Worm (Caenorhabditis elegans) whole organism, young adult: ENCODE data around the gene K02E2.6.

Source experiments
- B0261.1 ChIP-seq: sonication (generic microtip); optimal IDR thresholded peaks from 2 replicates; lab custom pipeline; 2016; ENCODE audit warnings: mild to moderate bottlenecking, missing genetic modification characterization, moderate library complexity, missing compliant biosample characterization
- B0336.3 ChIP-seq: fragments of 200-800 bp; sonication (Bioruptor generic); IDR thresholded peaks from 2 replicates; pipeline ENCODE4 v1.3.6; 2022; ENCODE audit warnings: missing genetic modification characterization, missing compliant biosample characterization
- C06A6.2 ChIP-seq: fragments of 200-800 bp; sonication (Bioruptor generic); conservative IDR thresholded peaks from 2 replicates; pipeline ENCODE4 v1.3.6; 2022; ENCODE audit warnings: missing genetic modification characterization, missing compliant biosample characterization
- F33H1.4 ChIP-seq: fragments of 200-800 bp; sonication (Bioruptor generic); IDR thresholded peaks from 2 replicates; pipeline ENCODE4 v1.3.6; 2022; ENCODE audit warnings: missing genetic modification reagents, missing genetic modification characterization, missing compliant biosample characterization
- F39B2.1 ChIP-seq: fragments of 200-800 bp; sonication (Bioruptor generic); IDR thresholded peaks from 2 replicates; pipeline ENCODE4 v1.3.6; 2022; ENCODE audit warnings: missing genetic modification reagents, missing genetic modification characterization, missing compliant biosample characterization
- F57A8.1 ChIP-seq: fragments of 200-800 bp; sonication (Bioruptor generic); optimal IDR thresholded peaks from 2 replicates; lab custom pipeline; 2018; ENCODE audit warnings: mild to moderate bottlenecking, missing genetic modification characterization, moderate library complexity, missing compliant biosample characterization
- F57C9.4 ChIP-seq: sonication (generic microtip); optimal IDR thresholded peaks from 2 replicates; lab custom pipeline; 2017; ENCODE audit warnings: mild to moderate bottlenecking, missing genetic modification characterization, missing compliant biosample characterization
- Y79H2A.3 ChIP-seq: fragments of 200-800 bp; sonication (Bioruptor generic); conservative IDR thresholded peaks from 2 replicates; pipeline ENCODE4 v1.3.6; 2022; ENCODE audit warnings: missing genetic modification reagents, missing genetic modification characterization, missing compliant biosample characterization
- Y95B8A.8 ChIP-seq: fragments of 200-800 bp; sonication (Bioruptor generic); IDR thresholded peaks from 2 replicates; pipeline ENCODE4 v1.3.6; 2022; ENCODE audit warnings: missing genetic modification reagents, missing genetic modification characterization, missing compliant biosample characterization
- atf-7 ChIP-seq: sonication (generic microtip); optimal IDR thresholded peaks from 2 replicates; lab custom pipeline; 2017; ENCODE audit warnings: mild to moderate bottlenecking, missing genetic modification characterization, missing compliant biosample characterization
- attf-6 ChIP-seq: fragments of 200-800 bp; sonication (Bioruptor generic); IDR thresholded peaks from 2 replicates; pipeline ENCODE4 v1.3.6; 2022; ENCODE audit warnings: missing genetic modification reagents, missing genetic modification characterization, missing compliant biosample characterization
- cebp-1 ChIP-seq, 2 experiments: fragments of 200-800 bp in 1 of 2; sonication (Bioruptor generic) in 1 of 2; sonication (generic microtip) in 1 of 2; IDR thresholded peaks in 1 of 2; optimal IDR thresholded peaks in 1 of 2; 2 replicates each; pipeline versions ENCODE4 v1.3.6 to Lab custom; 2017 to 2022; ENCODE audit warnings: missing compliant biosample characterization in 2 of 2, missing genetic modification characterization in 2 of 2, mild to moderate bottlenecking in 1 of 2, missing genetic modification reagents in 1 of 2, moderate library complexity in 1 of 2
- cebp-2 ChIP-seq: fragments of 200-800 bp; sonication (Bioruptor generic); IDR thresholded peaks from 2 replicates; pipeline ENCODE4 v1.3.6; 2022; ENCODE audit warnings: missing genetic modification characterization, missing compliant biosample characterization
- ceh-27 ChIP-seq: fragments of 200-800 bp; sonication (Bioruptor generic); optimal IDR thresholded peaks from 2 replicates; lab custom pipeline; 2018; ENCODE audit warnings: mild to moderate bottlenecking, missing genetic modification characterization, moderate library complexity, missing compliant biosample characterization
- ceh-58 ChIP-seq: fragments of 200-800 bp; sonication (Bioruptor generic); IDR thresholded peaks from 2 replicates; pipeline ENCODE4 v1.3.6; 2022; ENCODE audit warnings: missing genetic modification characterization, missing compliant biosample characterization
- ceh-91 ChIP-seq: fragments of 200-800 bp; sonication (Bioruptor generic); IDR thresholded peaks from 2 replicates; pipeline ENCODE4 v1.3.6; 2022; ENCODE audit warnings: missing genetic modification reagents, missing genetic modification characterization, missing compliant biosample characterization
- die-1 ChIP-seq: sonication (generic microtip); optimal IDR thresholded peaks from 2 replicates; lab custom pipeline; 2016; ENCODE audit warnings: missing genotype, mild to moderate bottlenecking, missing genetic modification characterization, missing compliant biosample characterization
- dox-1 ChIP-seq: fragments of 200-800 bp; sonication (Bioruptor generic); IDR thresholded peaks from 2 replicates; pipeline ENCODE4 v1.3.6; 2022; ENCODE audit warnings: missing genetic modification reagents, missing genetic modification characterization, missing compliant biosample characterization
- dpff-1 ChIP-seq: sonication (generic microtip); optimal IDR thresholded peaks from 2 replicates; lab custom pipeline; 2017; ENCODE audit warnings: mild to moderate bottlenecking, missing genetic modification characterization, missing compliant biosample characterization
- ets-4 ChIP-seq: fragments of 200-800 bp; sonication (Bioruptor generic); optimal IDR thresholded peaks from 2 replicates; lab custom pipeline; 2018; ENCODE audit warnings: mild to moderate bottlenecking, missing genetic modification characterization, missing compliant biosample characterization
- hrde-1 ChIP-seq: sonication (generic microtip); optimal IDR thresholded peaks from 2 replicates; lab custom pipeline; 2016; ENCODE audit warnings: missing genetic modification characterization, mild to moderate bottlenecking, missing compliant biosample characterization, moderate library complexity, missing genotype, missing genetic modification reagents, borderline replicate concordance
- hsf-1 ChIP-seq: fragments of 200-800 bp; sonication (Bioruptor generic); IDR thresholded peaks from 2 replicates; pipeline ENCODE4 v1.3.6; 2022; ENCODE audit warnings: missing genetic modification reagents, missing genetic modification characterization, missing compliant biosample characterization
- let-607 ChIP-seq, 2 experiments: fragments of 200-800 bp in 1 of 2; sonication (Bioruptor generic) in 1 of 2; sonication (generic microtip) in 1 of 2; optimal IDR thresholded peaks; 2 replicates each; lab custom pipeline; 2016 to 2018; ENCODE audit warnings: mild to moderate bottlenecking in 2 of 2, missing compliant biosample characterization in 2 of 2, missing genetic modification characterization in 2 of 2, moderate library complexity in 2 of 2, missing genotype in 1 of 2
- lin-26 ChIP-seq: fragments of 200-800 bp; sonication (Bioruptor generic); IDR thresholded peaks from 2 replicates; pipeline ENCODE4 v1.3.6; 2022; ENCODE audit warnings: missing genetic modification reagents, missing genetic modification characterization, missing compliant biosample characterization
- lin-35 ChIP-seq, 3 experiments: fragments of 150-350 bp in 2 of 3; sonication (generic microtip) in 1 of 3; optimal IDR thresholded peaks; 2 replicates each; lab custom pipeline; 2014 to 2018; ENCODE audit warnings: missing biosample characterization in 3 of 3, missing genetic modification characterization in 3 of 3, missing genetic modification reagents in 3 of 3
- lin-54 ChIP-seq: fragments of 200-800 bp; sonication (Bioruptor generic); optimal IDR thresholded peaks from 2 replicates; lab custom pipeline; 2018; ENCODE audit warnings: mild to moderate bottlenecking, missing genetic modification characterization, missing compliant biosample characterization
- lir-1 ChIP-seq: fragments of 200-800 bp; sonication (Bioruptor generic); conservative IDR thresholded peaks from 2 replicates; pipeline ENCODE4 v1.3.6; 2022; ENCODE audit warnings: missing genetic modification reagents, missing genetic modification characterization, missing compliant biosample characterization
- madf-6 ChIP-seq: fragments of 200-800 bp; sonication (Bioruptor generic); IDR thresholded peaks from 2 replicates; pipeline ENCODE4 v1.3.6; 2022; ENCODE audit warnings: missing genetic modification reagents, missing genetic modification characterization, missing compliant biosample characterization
- mxl-1 ChIP-seq: sonication (generic microtip); optimal IDR thresholded peaks from 2 replicates; lab custom pipeline; 2016; ENCODE audit warnings: missing genetic modification characterization, missing compliant biosample characterization
- nhr-120 ChIP-seq: fragments of 200-800 bp; sonication (Bioruptor generic); IDR thresholded peaks from 2 replicates; pipeline ENCODE4 v1.3.6; 2022; ENCODE audit warnings: missing genetic modification characterization, missing compliant biosample characterization
- nhr-80 ChIP-seq: sonication (generic microtip); optimal IDR thresholded peaks from 2 replicates; lab custom pipeline; 2016; ENCODE audit warnings: missing genetic modification characterization, missing compliant biosample characterization
- pbrm-1 ChIP-seq: fragments of 200-800 bp; sonication (Bioruptor generic); IDR thresholded peaks from 2 replicates; pipeline ENCODE4 v1.3.6; 2022; ENCODE audit warnings: missing genetic modification reagents, missing genetic modification characterization, missing compliant biosample characterization
- rpc-1 ChIP-seq, 2 experiments: fragments of 150-350 bp in 1 of 2; sonication (generic microtip) in 1 of 2; optimal IDR thresholded peaks; 2 replicates each; lab custom pipeline; 2014 to 2018; ENCODE audit warnings: missing biosample characterization in 1 of 2, missing genetic modification characterization in 1 of 2, missing genetic modification reagents in 1 of 2, missing genotype in 1 of 2
- somi-1 ChIP-seq: fragments of 200-800 bp; sonication (Bioruptor generic); optimal IDR thresholded peaks from 2 replicates; lab custom pipeline; 2018; ENCODE audit warnings: mild to moderate bottlenecking, missing genetic modification characterization, missing compliant biosample characterization
- sptf-2 ChIP-seq: fragments of 200-800 bp; sonication (Bioruptor generic); optimal IDR thresholded peaks from 2 replicates; lab custom pipeline; 2018; ENCODE audit warnings: mild to moderate bottlenecking, missing genetic modification characterization, missing compliant biosample characterization
- ztf-22 ChIP-seq: fragments of 200-800 bp; sonication (Bioruptor generic); optimal IDR thresholded peaks from 2 replicates; lab custom pipeline; 2018; ENCODE audit warnings: mild to moderate bottlenecking, missing genetic modification characterization, moderate library complexity, missing compliant biosample characterization
- ztf-25 ChIP-seq: fragments of 200-800 bp; sonication (Bioruptor generic); IDR thresholded peaks from 2 replicates; pipeline ENCODE4 v1.3.6; 2022; ENCODE audit warnings: missing genetic modification reagents, missing genetic modification characterization, missing compliant biosample characterization
- ztf-3 ChIP-seq: fragments of 200-800 bp; sonication (Bioruptor generic); optimal IDR thresholded peaks from 2 replicates; lab custom pipeline; 2018; ENCODE audit warnings: mild to moderate bottlenecking, missing genetic modification characterization, missing compliant biosample characterization

Gene K02E2.6

ce11 chrV:20418768-20419167 lies 38.4 kb downstream of the K02E2.6 start (continued):
- TF ChIP-seq dox-1 (GFP tag; lab: Robert Waterston, UW) = peak; percentile 62
- no peak for TF ChIP-seq ztf-25 (GFP tag; lab: Robert Waterston, UW)
- TF ChIP-seq lin-54 = peak; percentile 16
- no peak for TF ChIP-seq mxl-1 (tag; lab: Kevin White, UChicago)
- TF ChIP-seq somi-1 (GFP tag; lab: Kevin White, UChicago) = peak; percentile 56
- peak; percentile 32 for TF ChIP-seq ets-4 (GFP tag; lab: Kevin White, UChicago)
- peak; percentile 51; the same call in 1 of the 2 replicates for TF ChIP-seq pbrm-1 (GFP tag; lab: Robert Waterston, UW)
- TF ChIP-seq ceh-91 (GFP tag; lab: Robert Waterston, UW) = no peak
- no peak for TF ChIP-seq F39B2.1
- peak; percentile 71 for TF ChIP-seq atf-7 (tag; lab: Kevin White, UChicago)
- TF ChIP-seq die-1 = no peak
- TF ChIP-seq dpff-1 (tag; lab: Kevin White, UChicago) = no peak
- TF ChIP-seq lir-1 (GFP tag; lab: Robert Waterston, UW) = no peak

- TF ChIP-seq ztf-22 (GFP tag; lab: Kevin White, UChicago) = no peak
- no peak for TF ChIP-seq ceh-27 (GFP tag; lab: Kevin White, UChicago)
- no peak for TF ChIP-seq cebp-1 (GFP tag; IDR thresholded peaks at IDR 0.05; lab: Robert Waterston, UW)
- peak; percentile 7 for TF ChIP-seq cebp-1 (tag; optimal IDR thresholded peaks at IDR 0.05; lab: Kevin White, UChicago)
- 0 out of 2 replicates have a peak, but pooled peaks have one; percentile 37 for TF ChIP-seq Y95B8A.8 (GFP tag; lab: Robert Waterston, UW)
- no peak for TF ChIP-seq ztf-3 (GFP tag; lab: Kevin White, UChicago)
- TF ChIP-seq, all 124 proteins: peak for 2
Observed at ce11 chrV:20419643-20420042, 39.3 kb downstream of the K02E2.6 start.

ce11 chrV:20422738-20423137 lies 42.4 kb downstream of the K02E2.6 start:
- TF ChIP-seq B0261.1 (no peak), attf-6 (GFP tag; lab: Robert Waterston, UW) (no peak), madf-6 (GFP tag; lab: Robert Waterston, UW) (no peak), hrde-1 (tag; lab: Kevin White, UChicago) (no peak), C06A6.2 (no peak), nhr-120 (GFP tag; lab: Robert Waterston, UW) (no peak), rpc-1 (optimal IDR thresholded peaks at IDR 0.05; lab: Kevin White, UChicago) (no peak), rpc-1 (tag; optimal IDR thresholded peaks at IDR 0.05; lab: Kevin White, UChicago) (no peak), die-1 (no peak), lin-35 (GFP tag; optimal IDR thresholded peaks at IDR 0.05; lab: Kevin White, UChicago) (no peak), sptf-2 (GFP tag; lab: Kevin White, UChicago) (no peak), hsf-1 (GFP tag; lab: Robert Waterston, UW) (no peak), F57C9.4 (no peak), B0336.3 (no peak), Y95B8A.8 (GFP tag; lab: Robert Waterston, UW) (no peak), nhr-80 (tag; lab: Kevin White, UChicago) (no peak), F33H1.4 (GFP tag; lab: Robert Waterston, UW) (no peak), ceh-58 (GFP tag; lab: Robert Waterston, UW) (no peak), F57A8.1 (GFP tag; lab: Kevin White, UChicago) (no peak)

ce11 chrV:20423428-20423827 lies 43.1 kb downstream of the K02E2.6 start:
- TF ChIP-seq let-607 (tag; optimal IDR thresholded peaks at IDR 0.05; lab: Kevin White, UChicago) (no peak), lin-26 (GFP tag; lab: Robert Waterston, UW) (no peak), nhr-80 (tag; lab: Kevin White, UChicago) (peak; percentile 29), cebp-2 (GFP tag; lab: Robert Waterston, UW) (no peak), Y79H2A.3 (GFP tag; lab: Robert Waterston, UW) (no peak)
